Fruit fly (Drosophila melanogaster) whole organism, embryonic: ENCODE results near the gene Snx1.

Experiments used
- C15 ChIP-seq: fragments of 200-800 bp; sonication (Bioruptor generic); IDR thresholded peaks from 3 replicates; pipeline ENCODE4 v1.3.6; 2022; ENCODE audit warnings: missing biosample characterization, missing genetic modification characterization
- CG14965 ChIP-seq: fragments of 200-800 bp; sonication (Bioruptor generic); optimal IDR thresholded peaks from 2 replicates; lab custom pipeline; 2016; ENCODE audit warnings: missing biosample characterization, missing genetic modification characterization, borderline replicate concordance
- CG16779 ChIP-seq: fragments of 200-800 bp; sonication (Bioruptor generic); IDR thresholded peaks from 2 replicates; pipeline ENCODE4 v1.3.6; 2022; ENCODE audit warnings: missing biosample characterization, missing genetic modification characterization
- CG17186 ChIP-seq: fragments of 200-800 bp; sonication (Bioruptor generic); optimal IDR thresholded peaks from 3 replicates; lab custom pipeline; 2017; ENCODE audit warnings: missing biosample characterization, missing genetic modification reagents, missing genetic modification characterization
- CG17359 ChIP-seq: fragments of 200-800 bp; sonication (Bioruptor generic); optimal IDR thresholded peaks from 3 replicates; lab custom pipeline; 2018; ENCODE audit warnings: missing biosample characterization, mild to moderate bottlenecking, missing genetic modification characterization, moderate library complexity
- CG17568 ChIP-seq: fragments of 200-800 bp; sonication (Bioruptor generic); optimal IDR thresholded peaks from 2 replicates; lab custom pipeline; 2018; ENCODE audit warnings: missing biosample characterization, mild to moderate bottlenecking, missing genetic modification characterization, moderate library complexity
- CG1792 ChIP-seq: fragments of 200-800 bp; sonication (Bioruptor generic); optimal IDR thresholded peaks from 2 replicates; lab custom pipeline; 2016; ENCODE audit warnings: missing biosample characterization, missing genetic modification characterization
- CG2199 ChIP-seq: fragments of 200-800 bp; sonication (Bioruptor generic); IDR thresholded peaks from 3 replicates; pipeline ENCODE4 v1.3.6; 2022; ENCODE audit warnings: missing biosample characterization, missing genetic modification characterization
- CG2712 ChIP-seq: fragments of 200-800 bp; optimal IDR thresholded peaks from 3 replicates; lab custom pipeline; 2019; ENCODE audit warnings: missing biosample characterization, mild to moderate bottlenecking, missing genetic modification characterization, moderate library complexity
- CG31224 ChIP-seq: fragments of 200-800 bp; sonication (Bioruptor generic); IDR thresholded peaks from 2 replicates; pipeline ENCODE4 v1.3.6; 2022; ENCODE audit warnings: missing biosample characterization, missing genetic modification characterization
- CG31441 ChIP-seq: fragments of 200-800 bp; sonication (Bioruptor generic); IDR thresholded peaks from 2 replicates; pipeline ENCODE4 v1.3.6; 2022; ENCODE audit warnings: missing biosample characterization, missing genetic modification characterization
- CG32772 ChIP-seq: fragments of 200-800 bp; sonication (Bioruptor generic); IDR thresholded peaks from 2 replicates; pipeline ENCODE4 v1.3.6; 2022; ENCODE audit warnings: missing biosample characterization, missing genetic modification characterization
- CG3726 ChIP-seq: fragments of 200-800 bp; sonication (Bioruptor generic); IDR thresholded peaks from 3 replicates; pipeline ENCODE4, ENCODE4 v1.3.6; 2022; ENCODE audit warnings: missing biosample characterization, missing genetic modification characterization
- CG3838 ChIP-seq: fragments of 200-800 bp; sonication (Bioruptor generic); optimal IDR thresholded peaks from 3 replicates; lab custom pipeline; 2016; ENCODE audit warnings: missing biosample characterization, missing genetic modification characterization
- CG4617 ChIP-seq: fragments of 200-800 bp; sonication (Bioruptor generic); optimal IDR thresholded peaks from 3 replicates; lab custom pipeline; 2016; ENCODE audit warnings: missing biosample characterization, missing genetic modification characterization, borderline replicate concordance
- CG4730 ChIP-seq: fragments of 200-800 bp; sonication (Bioruptor generic); IDR thresholded peaks from 2 replicates; pipeline ENCODE4 v1.3.6; 2022; ENCODE audit warnings: missing biosample characterization, missing genetic modification characterization
- CG6791 ChIP-seq: fragments of 200-800 bp; sonication (Bioruptor generic); IDR thresholded peaks from 3 replicates; pipeline ENCODE4 v1.3.6; 2022; ENCODE audit warnings: missing biosample characterization, missing genetic modification characterization; ENCODE audit not compliant: partially characterized antibody
- CG9215 ChIP-seq: fragments of 200-800 bp; sonication (Bioruptor generic); IDR thresholded peaks from 2 replicates; pipeline ENCODE4 v1.3.6; 2022; ENCODE audit warnings: missing biosample characterization, missing genetic modification characterization
- CG9437 ChIP-seq: fragments of 200-800 bp; sonication (Bioruptor generic); optimal IDR thresholded peaks from 2 replicates; lab custom pipeline; 2018; ENCODE audit warnings: missing biosample characterization, mild to moderate bottlenecking, missing genetic modification characterization
- Camta ChIP-seq: fragments of 200-800 bp; sonication (Bioruptor generic); optimal IDR thresholded peaks from 2 replicates; lab custom pipeline; 2016; ENCODE audit warnings: missing biosample characterization, missing genetic modification characterization
- Gsc ChIP-seq: fragments of 200-800 bp; sonication (Bioruptor generic); IDR thresholded peaks from 2 replicates; pipeline ENCODE4 v1.3.6; 2022; ENCODE audit warnings: missing biosample characterization, missing genetic modification characterization
- Gug ChIP-seq: fragments of 200-800 bp; sonication (Bioruptor generic); IDR thresholded peaks from 4 replicates; pipeline ENCODE4 v1.3.6; 2022; ENCODE audit warnings: missing biosample characterization, missing genetic modification characterization
- Kr ChIP-seq: fragments of 200-800 bp; sonication (Bioruptor generic); optimal IDR thresholded peaks from 2 replicates; lab custom pipeline; 2017; ENCODE audit warnings: missing biosample characterization, mild to moderate bottlenecking, missing genetic modification characterization
- NK7.1 ChIP-seq: fragments of 200-800 bp; sonication (Bioruptor generic); optimal IDR thresholded peaks from 3 replicates; lab custom pipeline; 2016; ENCODE audit warnings: missing biosample characterization, missing genetic modification characterization
- NfI ChIP-seq: fragments of 200-800 bp; sonication (Bioruptor generic); optimal IDR thresholded peaks from 3 replicates; lab custom pipeline; 2018; ENCODE audit warnings: missing biosample characterization, mild to moderate bottlenecking, missing genetic modification characterization, moderate library complexity
- Opbp ChIP-seq: fragments of 200-800 bp; sonication (Bioruptor generic); IDR thresholded peaks from 3 replicates; pipeline ENCODE4 v1.3.6; 2022; ENCODE audit warnings: missing biosample characterization, missing genetic modification characterization; ENCODE audit not compliant: partially characterized antibody
- Pdp1 ChIP-seq, 2 experiments: fragments of 200-800 bp; sonication (Bioruptor generic); optimal IDR thresholded peaks; 3 replicates each; lab custom pipeline; 2016; ENCODE audit warnings: missing biosample characterization in 2 of 2, missing genetic modification characterization in 2 of 2, mild to moderate bottlenecking in 1 of 2, moderate library complexity in 1 of 2
- Poxn ChIP-seq: fragments of 200-800 bp; sonication (Bioruptor generic); IDR thresholded peaks from 2 replicates; pipeline ENCODE4 v1.3.6; 2022; ENCODE audit warnings: missing biosample characterization, missing genetic modification characterization
- Ravus ChIP-seq: fragments of 200-800 bp; sonication (Bioruptor generic); IDR thresholded peaks from 2 replicates; pipeline ENCODE4 v1.3.6; 2022; ENCODE audit warnings: missing biosample characterization, missing genetic modification characterization
- Scr ChIP-seq: fragments of 200-800 bp; sonication (Bioruptor generic); IDR thresholded peaks from 2 replicates; pipeline ENCODE4 v1.3.6; 2022; ENCODE audit warnings: missing biosample characterization, missing genetic modification characterization; ENCODE audit not compliant: partially characterized antibody
- Sox100B ChIP-seq: fragments of 200-800 bp; sonication (Bioruptor generic); optimal IDR thresholded peaks from 3 replicates; lab custom pipeline; 2018; ENCODE audit warnings: missing biosample characterization, mild to moderate bottlenecking, missing genetic modification characterization
- Sox102F ChIP-seq: fragments of 200-800 bp; sonication (Bioruptor generic); optimal IDR thresholded peaks from 2 replicates; lab custom pipeline; 2018; ENCODE audit warnings: missing biosample characterization, mild to moderate bottlenecking, missing genetic modification characterization, moderate library complexity
- Taf1 ChIP-seq: fragments of 200-800 bp; sonication (Bioruptor generic); IDR thresholded peaks from 2 replicates; pipeline ENCODE4 v1.3.6; 2022; ENCODE audit warnings: missing biosample characterization, missing genetic modification characterization
- bowl ChIP-seq: fragments of 200-800 bp; sonication (Bioruptor generic); IDR thresholded peaks from 2 replicates; pipeline ENCODE4 v1.3.6; 2022; ENCODE audit warnings: missing biosample characterization, missing genetic modification characterization
- bsh ChIP-seq, 2 experiments: fragments of 200-800 bp; sonication (Bioruptor generic); optimal IDR thresholded peaks; 2 replicates each; lab custom pipeline; 2017 to 2018; ENCODE audit warnings: mild to moderate bottlenecking in 2 of 2, missing biosample characterization in 2 of 2, missing genetic modification characterization in 2 of 2, moderate library complexity in 1 of 2
- btn ChIP-seq: fragments of 200-800 bp; sonication (Bioruptor generic); optimal IDR thresholded peaks from 2 replicates; lab custom pipeline; 2016; ENCODE audit warnings: missing biosample characterization, missing genetic modification characterization
- danr ChIP-seq: fragments of 200-800 bp; sonication (Bioruptor generic); IDR thresholded peaks from 2 replicates; pipeline ENCODE4 v1.3.6; 2022; ENCODE audit warnings: missing biosample characterization, missing genetic modification characterization
- gem ChIP-seq: fragments of 200-800 bp; sonication (Bioruptor generic); optimal IDR thresholded peaks from 2 replicates; lab custom pipeline; 2019; ENCODE audit warnings: missing biosample characterization, mild to moderate bottlenecking, missing genetic modification characterization, moderate library complexity
- jigr1 ChIP-seq: fragments of 200-800 bp; sonication (Bioruptor generic); IDR thresholded peaks from 3 replicates; pipeline ENCODE4 v1.3.6; 2022; ENCODE audit warnings: missing biosample characterization, missing genetic modification characterization
- nerfin-1 ChIP-seq: fragments of 200-800 bp; sonication (Bioruptor generic); optimal IDR thresholded peaks from 3 replicates; lab custom pipeline; 2019; ENCODE audit warnings: missing biosample characterization, mild to moderate bottlenecking, missing genetic modification characterization, moderate library complexity
- pfk ChIP-seq: fragments of 200-800 bp; sonication (Bioruptor generic); optimal IDR thresholded peaks from 2 replicates; lab custom pipeline; 2018; ENCODE audit warnings: missing biosample characterization, mild to moderate bottlenecking, missing genetic modification characterization, moderate library complexity
- salm ChIP-seq: fragments of 200-800 bp; sonication (Bioruptor generic); optimal IDR thresholded peaks from 2 replicates; lab custom pipeline; 2018; ENCODE audit warnings: missing biosample characterization, mild to moderate bottlenecking, missing genetic modification characterization
- scrt ChIP-seq: fragments of 200-800 bp; sonication (Bioruptor generic); optimal IDR thresholded peaks from 2 replicates; lab custom pipeline; 2018; ENCODE audit warnings: missing biosample characterization, mild to moderate bottlenecking, missing genetic modification characterization, moderate library complexity
- slbo ChIP-seq: fragments of 200-800 bp; sonication (Bioruptor generic); IDR thresholded peaks from 2 replicates; pipeline ENCODE4 v1.3.6; 2022; ENCODE audit warnings: missing biosample characterization, missing genetic modification characterization
- slou ChIP-seq: fragments of 200-800 bp; sonication (Bioruptor generic); optimal IDR thresholded peaks from 3 replicates; lab custom pipeline; 2016; ENCODE audit warnings: missing biosample characterization, missing genetic modification characterization
- tna ChIP-seq: fragments of 200-800 bp; sonication (Bioruptor generic); IDR thresholded peaks from 2 replicates; pipeline ENCODE4 v1.3.6; 2022; ENCODE audit warnings: missing biosample characterization, missing genetic modification characterization; ENCODE audit not compliant: partially characterized antibody
- trh ChIP-seq: fragments of 200-800 bp; sonication (Bioruptor generic); optimal IDR thresholded peaks from 2 replicates; lab custom pipeline; 2016; ENCODE audit warnings: missing biosample characterization, missing genetic modification characterization
- vfl ChIP-seq: fragments of 200-800 bp; sonication (Bioruptor generic); optimal IDR thresholded peaks from 2 replicates; lab custom pipeline; 2016; ENCODE audit warnings: missing biosample characterization, missing genetic modification characterization

Gene Snx1

DNA sequence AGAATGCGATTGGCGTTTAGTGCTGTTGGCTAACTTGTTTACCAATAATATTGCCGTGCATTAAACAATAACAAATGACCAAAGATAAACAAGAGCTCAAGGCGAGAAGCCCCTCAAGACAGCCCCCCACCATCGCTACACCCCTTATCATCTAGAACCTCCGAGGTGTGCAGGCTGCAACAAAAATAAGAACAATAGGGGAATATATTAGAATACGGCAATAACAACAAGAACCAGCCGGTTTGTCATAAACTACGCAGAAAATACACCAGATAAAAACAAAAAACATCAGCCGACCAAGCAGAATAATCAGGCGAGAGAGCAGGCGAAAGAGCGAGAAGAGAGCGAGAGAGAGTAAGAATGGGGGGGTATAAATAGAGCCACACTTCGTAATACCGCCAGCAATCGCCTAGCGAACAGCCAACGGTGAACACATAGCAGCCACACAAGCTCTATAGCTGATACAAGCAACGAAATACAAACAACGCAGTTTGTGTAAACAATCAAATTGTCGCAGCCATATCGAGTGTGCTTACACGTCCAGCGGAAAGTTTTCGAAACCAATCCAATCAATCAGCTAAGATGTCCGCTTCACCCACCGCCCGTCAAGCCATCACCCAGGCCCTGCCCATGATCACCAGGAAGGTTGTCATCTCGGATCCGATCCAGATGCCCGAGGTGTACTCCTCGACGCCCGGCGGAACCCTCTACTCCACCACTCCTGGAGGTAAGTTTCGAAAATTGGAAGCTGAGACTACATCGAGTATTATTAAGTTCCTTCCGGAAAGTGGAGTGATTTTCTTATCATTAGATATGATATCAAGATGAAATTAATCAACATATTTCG is 28.8 kb downstream of the Snx1 start, which contains the start of gene Thor (continued):
- TF ChIP-seq trh (GFP tag; lab: Kevin White, UChicago) (peak; percentile 17), CG17568 (GFP tag; lab: Kevin White, UChicago) (peak; percentile 71), Poxn (GFP tag; lab: Robert Waterston, UW) (peak; percentile 31; the same call in 1 of the 2 replicates), tna (GFP tag; lab: Robert Waterston, UW) (peak; percentile 73; the same call in 1 of the 2 replicates), vfl (GFP tag; lab: Kevin White, UChicago) (peak; percentile 59), Camta (GFP tag; lab: Kevin White, UChicago) (peak; percentile 66), CG17359 (tag; lab: Kevin White, UChicago) (peak; percentile 69), CG14965 (GFP tag; lab: Kevin White, UChicago) (peak; percentile 41), Sox100B (GFP tag; lab: Kevin White, UChicago) (no peak), NfI (peak; percentile 60), bowl (peak; percentile 74), CG32772 (GFP tag; lab: Robert Waterston, UW) (no peak), C15 (GFP tag; lab: Robert Waterston, UW) (no peak), Scr (0 out of 2 replicates have a peak, but pooled peaks have one; percentile 36), CG16779 (peak; percentile 82), pfk (peak; percentile 29), Taf1 (GFP tag; lab: Robert Waterston, UW) (0 out of 2 replicates have a peak, but pooled peaks have one; percentile 46), CG9437 (no peak), slbo (GFP tag; lab: Robert Waterston, UW) (peak; percentile 73), CG31441 (GFP tag; lab: Robert Waterston, UW) (peak; percentile 71), CG3838 (GFP tag; lab: Kevin White, UChicago) (no peak), Sox102F (GFP tag; lab: Kevin White, UChicago) (peak; percentile 11), scrt (GFP tag; lab: Kevin White, UChicago) (peak; percentile 48), CG2199 (GFP tag; lab: Robert Waterston, UW) (peak; percentile 88), Kr (GFP tag; lab: Kevin White, UChicago) (peak; percentile 90), CG9215 (GFP tag; lab: Robert Waterston, UW) (no peak), CG31224 (GFP tag; lab: Robert Waterston, UW) (peak; percentile 55; the same call in 1 of the 2 replicates), NK7.1 (GFP tag; lab: Kevin White, UChicago) (peak; percentile 6), salm (tag; lab: Kevin White, UChicago) (peak; percentile 20), Opbp (GFP tag; lab: Robert Waterston, UW) (peak; percentile 71), Pdp1 (GFP tag; optimal IDR thresholded peaks at IDR 0.05; lab: Kevin White, UChicago) (peak; percentile 45 to 81), CG3726 (GFP tag; lab: Robert Waterston, UW) (peak; percentile 53; the same call in 1 of the 3 replicates), gem (peak; percentile 17), Gsc (GFP tag; lab: Robert Waterston, UW) (no peak), Gug (no peak), btn (GFP tag; lab: Kevin White, UChicago) (peak; percentile 76), danr (GFP tag; lab: Robert Waterston, UW) (peak; percentile 65; the same call in 1 of the 2 replicates), CG4730 (GFP tag; lab: Robert Waterston, UW) (peak; percentile 31; the same call in 1 of the 2 replicates), Ravus (no peak), bsh (GFP tag; optimal IDR thresholded peaks at IDR 0.05; lab: Kevin White, UChicago) (peak; percentile 45 to 46), jigr1 (GFP tag; lab: Robert Waterston, UW) (no peak), CG2712 (tag; lab: Kevin White, UChicago) (peak; percentile 56), CG4617 (peak; percentile 37), slou (GFP tag; lab: Kevin White, UChicago) (peak; percentile 14), CG17186 (GFP tag; lab: Kevin White, UChicago) (no peak), nerfin-1 (tag; lab: Kevin White, UChicago) (peak; percentile 63), CG1792 (GFP tag; lab: Kevin White, UChicago) (peak; percentile 51), CG6791 (GFP tag; lab: Robert Waterston, UW) (peak; percentile 70; the same call in 2 of the 3 replicates)
